Fruit fly (Drosophila melanogaster) whole organism, pupa: ENCODE measurements around the gene CG15515.

Experiments used
- CG13204 ChIP-seq: fragments of 200-800 bp; sonication (Bioruptor generic); optimal IDR thresholded peaks from 2 replicates; lab custom pipeline; 2018; ENCODE audit warnings: missing biosample characterization, mild to moderate bottlenecking, missing genetic modification characterization, moderate library complexity
- CG14655 ChIP-seq: fragments of 200-800 bp; sonication (Bioruptor generic); optimal IDR thresholded peaks from 3 replicates; lab custom pipeline; 2017; ENCODE audit warnings: mild to moderate bottlenecking, missing biosample characterization, missing genetic modification reagents, missing genetic modification characterization
- CG17806 ChIP-seq: fragments of 200-800 bp; sonication (Bioruptor generic); optimal IDR thresholded peaks from 2 replicates; lab custom pipeline; 2018; ENCODE audit warnings: missing biosample characterization, mild to moderate bottlenecking, missing genetic modification characterization, moderate library complexity
- CG34367 ChIP-seq: fragments of 200-800 bp; sonication (Bioruptor generic); optimal IDR thresholded peaks from 2 replicates; lab custom pipeline; 2018; ENCODE audit warnings: missing biosample characterization, mild to moderate bottlenecking, missing genetic modification characterization
- CG9948 ChIP-seq: fragments of 200-800 bp; sonication (Bioruptor generic); optimal IDR thresholded peaks from 2 replicates; lab custom pipeline; 2018; ENCODE audit warnings: missing biosample characterization, mild to moderate bottlenecking, missing genetic modification characterization, moderate library complexity
- D1 ChIP-seq: fragments of 200-800 bp; sonication (Bioruptor generic); optimal IDR thresholded peaks from 2 replicates; lab custom pipeline; 2018; ENCODE audit warnings: missing biosample characterization, mild to moderate bottlenecking, missing genetic modification characterization, moderate library complexity
- EcR ChIP-seq: fragments of 200-800 bp; sonication (Bioruptor generic); optimal IDR thresholded peaks from 3 replicates; lab custom pipeline; 2019; ENCODE audit warnings: missing biosample characterization, missing genetic modification characterization, mild to moderate bottlenecking, moderate library complexity, missing genetic modification reagents
- Ets98B ChIP-seq: fragments of 200-800 bp; sonication (Bioruptor generic); IDR thresholded peaks from 2 replicates; pipeline ENCODE4 v1.3.6; 2022; ENCODE audit warnings: missing biosample characterization, missing genetic modification characterization
- Pif1A ChIP-seq: fragments of 200-800 bp; sonication (Bioruptor generic); optimal IDR thresholded peaks from 3 replicates; lab custom pipeline; 2016; ENCODE audit warnings: missing biosample characterization, missing genetic modification characterization
- Snoo ChIP-seq: fragments of 200-800 bp; sonication (Bioruptor generic); optimal IDR thresholded peaks from 3 replicates; lab custom pipeline; 2017; ENCODE audit warnings: missing biosample characterization, mild to moderate bottlenecking, missing genetic modification characterization, inconsistent platforms
- fd96Ca ChIP-seq: fragments of 200-800 bp; sonication (Bioruptor generic); IDR thresholded peaks from 3 replicates; pipeline ENCODE4 v1.3.6; 2022; ENCODE audit warnings: missing biosample characterization, missing genetic modification characterization
- rn ChIP-seq: fragments of 200-800 bp; sonication (Bioruptor generic); IDR thresholded peaks from 2 replicates; pipeline ENCODE4 v1.3.6; 2022; ENCODE audit warnings: missing biosample characterization, missing genetic modification characterization

- TF ChIP-seq CG9948 (no peak), CG17806 (no peak), Ets98B (GFP tag; lab: Robert Waterston, UW) (no peak), fd96Ca (GFP tag; lab: Robert Waterston, UW) (no peak), CG14655 (GFP tag; lab: Kevin White, UChicago) (no peak), D1 (tag; lab: Kevin White, UChicago) (no peak), Pif1A (GFP tag; lab: Kevin White, UChicago) (no peak), CG34367 (tag; lab: Kevin White, UChicago) (no peak), EcR (no peak), Snoo (tag; lab: Kevin White, UChicago) (no peak), CG13204 (GFP tag; lab: Kevin White, UChicago) (no peak), rn (no peak)
Observed at dm6 chr3R:29867470-29867869, 37.8 kb upstream of the CG15515 start.
